Fruit fly (Drosophila melanogaster) whole organism, embryonic: Measurements from ENCODE around the gene CG33299.

Source experiments
- ATbp ChIP-seq: fragments of 200-800 bp; sonication (Bioruptor generic); optimal IDR thresholded peaks from 2 replicates; lab custom pipeline; 2017; ENCODE audit warnings: missing biosample characterization, mild to moderate bottlenecking, missing genetic modification characterization, missing genetic modification reagents
- B-H2 ChIP-seq: fragments of 200-800 bp; sonication (Bioruptor generic); optimal IDR thresholded peaks from 2 replicates; lab custom pipeline; 2018; ENCODE audit warnings: missing biosample characterization, mild to moderate bottlenecking, missing genetic modification characterization
- Bdp1 ChIP-seq: fragments of 200-800 bp; sonication (Bioruptor generic); optimal IDR thresholded peaks from 3 replicates; lab custom pipeline; 2016; ENCODE audit warnings: missing biosample characterization, missing genetic modification characterization
- CG10366 ChIP-seq: fragments of 200-800 bp; sonication (Bioruptor generic); IDR thresholded peaks from 2 replicates; pipeline ENCODE4 v1.3.6; 2022; ENCODE audit warnings: missing biosample characterization, missing genetic modification characterization
- CG10462 ChIP-seq: fragments of 200-800 bp; sonication (Bioruptor generic); optimal IDR thresholded peaks from 2 replicates; lab custom pipeline; 2016; ENCODE audit warnings: missing biosample characterization, missing genetic modification characterization
- CG11695 ChIP-seq: fragments of 200-800 bp; sonication (Bioruptor generic); IDR thresholded peaks from 3 replicates; pipeline ENCODE4 v1.3.6; 2022; ENCODE audit warnings: missing biosample characterization, missing genetic modification characterization
- CG12155 ChIP-seq: fragments of 200-800 bp; sonication (Bioruptor generic); optimal IDR thresholded peaks from 3 replicates; lab custom pipeline; 2016; ENCODE audit warnings: missing biosample characterization, missing genetic modification characterization
- CG12219 ChIP-seq: fragments of 200-800 bp; sonication (Bioruptor generic); optimal IDR thresholded peaks from 3 replicates; lab custom pipeline; 2018; ENCODE audit warnings: missing biosample characterization, mild to moderate bottlenecking, missing genetic modification characterization
- CG13624 ChIP-seq: fragments of 200-800 bp; sonication (Bioruptor generic); optimal IDR thresholded peaks from 2 replicates; lab custom pipeline; 2016; ENCODE audit warnings: missing biosample characterization, missing genetic modification characterization
- CG13775 ChIP-seq: fragments of 200-800 bp; sonication (Bioruptor generic); optimal IDR thresholded peaks from 3 replicates; lab custom pipeline; 2017; ENCODE audit warnings: missing biosample characterization, mild to moderate bottlenecking, missing genetic modification characterization
- CG14860 ChIP-seq: fragments of 200-800 bp; sonication (Bioruptor generic); IDR thresholded peaks from 3 replicates; pipeline ENCODE4 v1.3.6; 2022; ENCODE audit warnings: missing biosample characterization, missing genetic modification characterization; ENCODE audit not compliant: partially characterized antibody
- CG17359 ChIP-seq: fragments of 200-800 bp; sonication (Bioruptor generic); optimal IDR thresholded peaks from 3 replicates; lab custom pipeline; 2018; ENCODE audit warnings: missing biosample characterization, mild to moderate bottlenecking, missing genetic modification characterization, moderate library complexity
- CG17568 ChIP-seq: fragments of 200-800 bp; sonication (Bioruptor generic); optimal IDR thresholded peaks from 2 replicates; lab custom pipeline; 2018; ENCODE audit warnings: missing biosample characterization, mild to moderate bottlenecking, missing genetic modification characterization, moderate library complexity
- CG18011 ChIP-seq: fragments of 200-800 bp; sonication (Bioruptor generic); optimal IDR thresholded peaks from 2 replicates; lab custom pipeline; 2017; ENCODE audit warnings: missing biosample characterization, missing genetic modification characterization, mild to moderate bottlenecking, moderate library complexity, missing genotype
- CG34422 ChIP-seq: fragments of 200-800 bp; sonication (Bioruptor generic); IDR thresholded peaks from 3 replicates; pipeline ENCODE4 v1.3.6; 2022; ENCODE audit warnings: missing biosample characterization, missing genetic modification characterization
- CG5245 ChIP-seq: fragments of 200-800 bp; sonication (Bioruptor generic); optimal IDR thresholded peaks from 3 replicates; lab custom pipeline; 2016; ENCODE audit warnings: missing biosample characterization, missing genetic modification characterization
- CG8388 ChIP-seq: fragments of 200-800 bp; sonication (Bioruptor generic); optimal IDR thresholded peaks from 2 replicates; lab custom pipeline; 2019; ENCODE audit warnings: missing biosample characterization, mild to moderate bottlenecking, missing genetic modification characterization, moderate library complexity
- CG8924 ChIP-seq: fragments of 200-800 bp; optimal IDR thresholded peaks from 3 replicates; lab custom pipeline; 2019; ENCODE audit warnings: missing biosample characterization, mild to moderate bottlenecking, missing genetic modification characterization, moderate library complexity
- CG9876 ChIP-seq: fragments of 200-800 bp; sonication (Bioruptor generic); optimal IDR thresholded peaks from 2 replicates; lab custom pipeline; 2016; ENCODE audit warnings: missing biosample characterization, missing genetic modification characterization
- Deaf1 ChIP-seq: fragments of 200-800 bp; optimal IDR thresholded peaks from 3 replicates; lab custom pipeline; 2019; ENCODE audit warnings: missing biosample characterization, mild to moderate bottlenecking, missing genetic modification characterization, moderate library complexity
- Dek ChIP-seq: fragments of 200-800 bp; sonication (Bioruptor generic); optimal IDR thresholded peaks from 3 replicates; lab custom pipeline; 2019; ENCODE audit warnings: missing biosample characterization, mild to moderate bottlenecking, missing genetic modification characterization, moderate library complexity
- Doc2 ChIP-seq: fragments of 200-800 bp; sonication (Bioruptor generic); IDR thresholded peaks from 2 replicates; pipeline ENCODE4 v1.3.6; 2022; ENCODE audit warnings: missing biosample characterization, missing genetic modification characterization
- E2f1 ChIP-seq: fragments of 200-800 bp; sonication (Bioruptor generic); IDR thresholded peaks from 2 replicates; pipeline ENCODE4 v1.3.6; 2022; ENCODE audit warnings: missing biosample characterization, missing genetic modification characterization
- Hmr ChIP-seq: fragments of 200-800 bp; sonication (Bioruptor generic); optimal IDR thresholded peaks from 3 replicates; lab custom pipeline; 2017; ENCODE audit warnings: mild to moderate bottlenecking, missing biosample characterization, missing genetic modification reagents, missing genetic modification characterization
- Hr3 ChIP-seq: fragments of 200-800 bp; sonication (Bioruptor generic); optimal IDR thresholded peaks from 3 replicates; lab custom pipeline; 2016; ENCODE audit warnings: missing biosample characterization, missing genetic modification characterization
- Lhr ChIP-seq: fragments of 200-800 bp; sonication (Bioruptor generic); optimal IDR thresholded peaks from 3 replicates; lab custom pipeline; 2017; ENCODE audit warnings: mild to moderate bottlenecking, missing biosample characterization, missing genetic modification reagents, missing genetic modification characterization
- MESR4 ChIP-seq: fragments of 200-800 bp; sonication (Bioruptor generic); optimal IDR thresholded peaks from 2 replicates; lab custom pipeline; 2018; ENCODE audit warnings: missing biosample characterization, mild to moderate bottlenecking, missing genetic modification characterization, moderate library complexity
- Nf-YB ChIP-seq: fragments of 200-800 bp; sonication (Bioruptor generic); optimal IDR thresholded peaks from 3 replicates; lab custom pipeline; 2019; ENCODE audit warnings: missing biosample characterization, mild to moderate bottlenecking, missing genetic modification characterization, moderate library complexity
- Scr ChIP-seq: fragments of 200-800 bp; sonication (Bioruptor generic); IDR thresholded peaks from 2 replicates; pipeline ENCODE4 v1.3.6; 2022; ENCODE audit warnings: missing biosample characterization, missing genetic modification characterization; ENCODE audit not compliant: partially characterized antibody
- Side ChIP-seq: fragments of 200-800 bp; sonication (Bioruptor generic); optimal IDR thresholded peaks from 2 replicates; lab custom pipeline; 2016; ENCODE audit warnings: missing biosample characterization, missing genetic modification characterization
- Spps ChIP-seq: fragments of 200-800 bp; sonication (Bioruptor generic); optimal IDR thresholded peaks from 2 replicates; lab custom pipeline; 2018; ENCODE audit warnings: missing biosample characterization, mild to moderate bottlenecking, missing genetic modification characterization
- ab ChIP-seq: fragments of 200-800 bp; sonication (Bioruptor generic); optimal IDR thresholded peaks from 2 replicates; lab custom pipeline; 2016; ENCODE audit warnings: missing biosample characterization, missing genetic modification characterization
- br ChIP-seq: fragments of >200 bp; optimal IDR thresholded peaks from 2 replicates; lab custom pipeline; 2017
- chn ChIP-seq: fragments of 200-800 bp; sonication (Bioruptor generic); optimal IDR thresholded peaks from 2 replicates; lab custom pipeline; 2016; ENCODE audit warnings: missing biosample characterization, missing genetic modification characterization
- da ChIP-seq: fragments of 200-800 bp; sonication (Bioruptor generic); optimal IDR thresholded peaks from 2 replicates; lab custom pipeline; 2016; ENCODE audit warnings: missing biosample characterization, missing genetic modification characterization
- gem ChIP-seq: fragments of 200-800 bp; sonication (Bioruptor generic); optimal IDR thresholded peaks from 2 replicates; lab custom pipeline; 2019; ENCODE audit warnings: missing biosample characterization, mild to moderate bottlenecking, missing genetic modification characterization, moderate library complexity
- grn ChIP-seq: fragments of 200-800 bp; sonication (Bioruptor generic); optimal IDR thresholded peaks from 3 replicates; lab custom pipeline; 2017; ENCODE audit warnings: missing biosample characterization, missing genetic modification characterization
- hbn ChIP-seq: fragments of 200-800 bp; sonication (Bioruptor generic); IDR thresholded peaks from 2 replicates; pipeline ENCODE4 v1.3.6; 2022; ENCODE audit warnings: missing biosample characterization, missing genetic modification characterization; ENCODE audit not compliant: partially characterized antibody
- hkb ChIP-seq, 2 experiments: fragments of 200-800 bp in 1 of 2; fragments of >200 bp in 1 of 2; sonication (Bioruptor generic) in 1 of 2; IDR thresholded peaks in 1 of 2; optimal IDR thresholded peaks in 1 of 2; 2 replicates each; pipeline versions ENCODE4 v1.3.6 to Lab custom; 2017 to 2022; ENCODE audit warnings: missing biosample characterization in 1 of 2, missing genetic modification characterization in 1 of 2
- kni ChIP-seq: fragments of 200-800 bp; sonication (Bioruptor generic); optimal IDR thresholded peaks from 3 replicates; lab custom pipeline; 2017; ENCODE audit warnings: mild to moderate bottlenecking, missing biosample characterization, missing genetic modification reagents, missing genetic modification characterization
- knrl ChIP-seq: fragments of 200-800 bp; sonication (Bioruptor generic); IDR thresholded peaks from 3 replicates; pipeline ENCODE4 v1.3.6; 2022; ENCODE audit warnings: missing biosample characterization, missing genetic modification characterization; ENCODE audit not compliant: partially characterized antibody
- lola ChIP-seq, 3 experiments: fragments of >200 bp in 2 of 3; fragments of 200-800 bp in 1 of 3; sonication (Bioruptor generic) in 1 of 3; optimal IDR thresholded peaks; 2 replicates each; lab custom pipeline; 2017 to 2019; ENCODE audit warnings: missing biosample characterization in 3 of 3, missing genetic modification characterization in 3 of 3, mild to moderate bottlenecking in 1 of 3, moderate library complexity in 1 of 3
- nom ChIP-seq: fragments of 200-800 bp; sonication (Bioruptor generic); optimal IDR thresholded peaks from 2 replicates; lab custom pipeline; 2017; ENCODE audit warnings: missing biosample characterization, missing genetic modification characterization, mild to moderate bottlenecking, moderate library complexity, missing genetic modification reagents
- p53 ChIP-seq: fragments of 200-800 bp; sonication (Bioruptor generic); optimal IDR thresholded peaks from 2 replicates; lab custom pipeline; 2016; ENCODE audit warnings: missing biosample characterization, missing genetic modification characterization
- pum ChIP-seq: fragments of 200-800 bp; sonication (Bioruptor generic); optimal IDR thresholded peaks from 2 replicates; lab custom pipeline; 2016; ENCODE audit warnings: missing biosample characterization, missing genetic modification characterization
- row ChIP-seq: fragments of 200-800 bp; sonication (Bioruptor generic); IDR thresholded peaks from 3 replicates; pipeline ENCODE4 v1.3.6; 2022; ENCODE audit warnings: missing biosample characterization, missing genetic modification characterization
- so ChIP-seq: fragments of 200-800 bp; sonication (Bioruptor generic); IDR thresholded peaks from 3 replicates; pipeline ENCODE4 v1.3.6; 2022; ENCODE audit warnings: missing biosample characterization, missing genetic modification characterization
- sr ChIP-seq: fragments of 200-800 bp; sonication (Bioruptor generic); IDR thresholded peaks from 3 replicates; pipeline ENCODE4 v1.3.6; 2022; ENCODE audit warnings: missing biosample characterization, missing genetic modification characterization
- sug ChIP-seq: fragments of 200-800 bp; optimal IDR thresholded peaks from 2 replicates; lab custom pipeline; 2019; ENCODE audit warnings: missing biosample characterization, mild to moderate bottlenecking, missing genetic modification characterization, moderate library complexity
- tin ChIP-seq: fragments of 200-800 bp; sonication (Bioruptor generic); optimal IDR thresholded peaks from 3 replicates; lab custom pipeline; 2016; ENCODE audit warnings: missing biosample characterization, missing genetic modification characterization

CG33299 gene

dm6 chr2L:9616654-9617053 lies 39.7 kb upstream of the CG33299 start (continued):
- TF ChIP-seq nom (GFP tag; lab: Kevin White, UChicago) (peak; percentile 49), Hmr (peak; percentile 73), so (GFP tag; lab: Robert Waterston, UW) (0 out of 3 replicates have a peak, but pooled peaks have one; percentile 23), Dek (peak; percentile 28), sug (tag; lab: Kevin White, UChicago) (peak; percentile 33), ATbp (GFP tag; lab: Kevin White, UChicago) (no peak), hbn (GFP tag; lab: Robert Waterston, UW) (peak; percentile 16; the same call in 1 of the 2 replicates), Nf-YB (GFP tag; lab: Kevin White, UChicago) (peak; percentile 25), CG12219 (GFP tag; lab: Kevin White, UChicago) (no peak), chn (GFP tag; lab: Kevin White, UChicago) (peak; percentile 32), CG10366 (GFP tag; lab: Robert Waterston, UW) (peak; percentile 16; the same call in 1 of the 2 replicates), MESR4 (GFP tag; lab: Kevin White, UChicago) (peak; percentile 64), B-H2 (GFP tag; lab: Kevin White, UChicago) (peak; percentile 68), CG13775 (GFP tag; lab: Kevin White, UChicago) (peak; percentile 20), Hr3 (GFP tag; lab: Kevin White, UChicago) (peak; percentile 49), Spps (tag; lab: Kevin White, UChicago) (no peak), Scr (peak; percentile 70), lola (GFP tag; optimal IDR thresholded peaks at IDR 0.05; lab: Kevin White, UChicago) (no peak), pum (GFP tag; lab: Kevin White, UChicago) (peak; percentile 17), row (GFP tag; lab: Robert Waterston, UW) (peak; percentile 70), CG17359 (tag; lab: Kevin White, UChicago) (peak; percentile 35), Doc2 (GFP tag; lab: Robert Waterston, UW) (no peak), CG11695 (GFP tag; lab: Robert Waterston, UW) (peak; percentile 31; the same call in 1 of the 3 replicates), grn (GFP tag; lab: Kevin White, UChicago) (no peak), Bdp1 (GFP tag; lab: Kevin White, UChicago) (peak; percentile 18), CG9876 (GFP tag; lab: Kevin White, UChicago) (no peak), sr (peak; percentile 36; the same call in 1 of the 3 replicates), ab (GFP tag; lab: Kevin White, UChicago) (no peak), br (no peak), Lhr (GFP tag; lab: Kevin White, UChicago) (peak; percentile 87), CG10462 (GFP tag; lab: Kevin White, UChicago) (no peak), E2f1 (peak; percentile 48; the same call in 1 of the 2 replicates), Deaf1 (tag; lab: Kevin White, UChicago) (peak; percentile 50), da (no peak), CG14860 (GFP tag; lab: Robert Waterston, UW) (peak; percentile 44; the same call in 1 of the 3 replicates), CG17568 (GFP tag; lab: Kevin White, UChicago) (peak; percentile 26), CG12155 (GFP tag; lab: Kevin White, UChicago) (peak; percentile 51), Side (GFP tag; lab: Kevin White, UChicago) (peak; percentile 58), hkb (optimal IDR thresholded peaks at IDR 0.05; lab: Kevin White, UChicago) (no peak), hkb (GFP tag; IDR thresholded peaks at IDR 0.05; lab: Robert Waterston, UW) (peak; percentile 42), knrl (GFP tag; lab: Robert Waterston, UW) (peak; percentile 71), CG8924 (peak; percentile 19), kni (peak; percentile 58), tin (no peak), p53 (GFP tag; lab: Kevin White, UChicago) (no peak), CG34422 (GFP tag; lab: Robert Waterston, UW) (peak; percentile 77; the same call in 2 of the 3 replicates), CG18011 (peak; percentile 46), gem (peak; percentile 33), CG8388 (GFP tag; lab: Kevin White, UChicago) (peak; percentile 5), CG5245 (GFP tag; lab: Kevin White, UChicago) (no peak), CG13624 (GFP tag; lab: Kevin White, UChicago) (peak; percentile 32)
